Worm (Caenorhabditis elegans) whole organism, late embryonic: ENCODE data around the gene dao-6.

ENCODE experiments used
- T23F11.4 ChIP-seq: fragments of 200-800 bp; sonication (Bioruptor generic); optimal IDR thresholded peaks from 2 replicates; lab custom pipeline; 2018; ENCODE audit warnings: mild to moderate bottlenecking, missing genetic modification characterization, missing compliant biosample characterization
- ceh-31 ChIP-seq: sonication (generic microtip); optimal IDR thresholded peaks from 2 replicates; lab custom pipeline; 2016; ENCODE audit warnings: missing genetic modification characterization, missing compliant biosample characterization
- elt-2 ChIP-seq: sonication (generic microtip); optimal IDR thresholded peaks from 2 replicates; lab custom pipeline; 2016; ENCODE audit warnings: missing genetic modification reagents, missing genetic modification characterization, missing compliant biosample characterization
- ets-4 ChIP-seq: sonication (generic microtip); optimal IDR thresholded peaks from 2 replicates; lab custom pipeline; 2016; ENCODE audit warnings: missing genetic modification characterization, missing compliant biosample characterization
- fax-1 ChIP-seq: sonication (generic microtip); optimal IDR thresholded peaks from 2 replicates; lab custom pipeline; 2016; ENCODE audit warnings: missing genotype, missing genetic modification characterization, missing compliant biosample characterization
- pha-2 ChIP-seq: sonication (generic microtip); optimal IDR thresholded peaks from 2 replicates; lab custom pipeline; 2017; ENCODE audit warnings: mild to moderate bottlenecking, missing genetic modification characterization, missing compliant biosample characterization
- pha-4 ChIP-seq: fragments of 150-350 bp; optimal IDR thresholded peaks from 2 replicates; lab custom pipeline; 2018; ENCODE audit warnings: missing biosample characterization, missing genetic modification reagents, missing genetic modification characterization
- unc-86 ChIP-seq: sonication (generic microtip); optimal IDR thresholded peaks from 2 replicates; lab custom pipeline; 2016; ENCODE audit warnings: missing genetic modification characterization, missing compliant biosample characterization
- ztf-16 ChIP-seq: sonication (generic microtip); optimal IDR thresholded peaks from 2 replicates; lab custom pipeline; 2017; ENCODE audit warnings: missing genetic modification characterization, missing compliant biosample characterization

- TF ChIP-seq T23F11.4 (GFP tag; lab: Kevin White, UChicago) (no peak), ztf-16 (tag; lab: Kevin White, UChicago) (no peak), fax-1 (tag; lab: Kevin White, UChicago) (no peak), unc-86 (no peak), elt-2 (no peak), ceh-31 (tag; lab: Kevin White, UChicago) (no peak), pha-4 (no peak), pha-2 (tag; lab: Kevin White, UChicago) (no peak), ets-4 (tag; lab: Kevin White, UChicago) (no peak)
Measured at ce11 chrIII:9725114-9725513, 10.9 kb downstream of the dao-6 start, which contains the start of gene clec-162.
